Fruit fly (Drosophila melanogaster): ENCODE results near the gene CG1724.

- no peak for TF ChIP-seq ab (GFP tag; optimal IDR thresholded peaks at IDR 0.05)
- TF ChIP-seq mirr (GFP tag; optimal IDR thresholded peaks at IDR 0.05): peak; percentile 65
- peak; percentile 19 to 38 for TF ChIP-seq Hr51 (GFP tag; optimal IDR thresholded peaks at IDR 0.05)
- TF ChIP-seq sima (GFP tag; optimal IDR thresholded peaks at IDR 0.05): peak; percentile 9
- no peak for TF ChIP-seq CG7963 (GFP tag; IDR thresholded peaks at IDR 0.05; ENCODE audit: partially characterized antibody)
- peak; percentile 53 for TF ChIP-seq CG4424 (GFP tag; optimal IDR thresholded peaks at IDR 0.05)
- TF ChIP-seq CG18619 (GFP tag; optimal IDR thresholded peaks at IDR 0.05): peak; percentile 40
- TF ChIP-seq tgo (GFP tag; IDR thresholded peaks at IDR 0.05): no peak
- no peak for TF ChIP-seq CG16779 (GFP tag; IDR thresholded peaks at IDR 0.05)
- no peak for TF ChIP-seq Tbp (GFP tag; optimal IDR thresholded peaks at IDR 0.05)
- TF ChIP-seq knrl (GFP tag; IDR thresholded peaks at IDR 0.05; ENCODE audit: partially characterized antibody): no peak
Measured at dm6 chrX:21241796-21242208, 38.7 kb upstream of the CG1724 start.

Data from whole organism, embryonic.